Worm (Caenorhabditis elegans) whole organism, L3 larva: ENCODE data around the gene R07C3.13.

Source experiments
- ZK546.5 ChIP-seq: sonication (generic microtip); optimal IDR thresholded peaks from 2 replicates; lab custom pipeline; 2017; ENCODE audit warnings: missing biosample characterization, missing genetic modification characterization
- egl-27 ChIP-seq: sonication (generic microtip); optimal IDR thresholded peaks from 4 replicates; lab custom pipeline; 2017; ENCODE audit warnings: missing biosample characterization, missing genetic modification reagents, missing genetic modification characterization
- elt-1 ChIP-seq: fragments of 150-350 bp; optimal IDR thresholded peaks from 2 replicates; lab custom pipeline; 2014; ENCODE audit warnings: missing biosample characterization, missing genetic modification characterization
- fkh-10 ChIP-seq: sonication (generic microtip); optimal IDR thresholded peaks from 2 replicates; lab custom pipeline; 2017; ENCODE audit warnings: missing biosample characterization, missing genetic modification reagents, missing genetic modification characterization
- fkh-2 ChIP-seq: fragments of 150-350 bp; optimal IDR thresholded peaks from 2 replicates; lab custom pipeline; 2014; ENCODE audit warnings: missing biosample characterization, missing genetic modification reagents, missing genetic modification characterization
- jun-1 ChIP-seq: fragments of 150-350 bp; optimal IDR thresholded peaks from 2 replicates; lab custom pipeline; 2014; ENCODE audit warnings: missing biosample characterization, missing genetic modification reagents, missing genetic modification characterization
- mdl-1 ChIP-seq: fragments of 150-350 bp; optimal IDR thresholded peaks from 2 replicates; lab custom pipeline; 2014; ENCODE audit warnings: missing biosample characterization, missing genetic modification characterization
- nfya-1 ChIP-seq: sonication (generic microtip); optimal IDR thresholded peaks from 2 replicates; lab custom pipeline; 2017; ENCODE audit warnings: missing genetic modification characterization, mild to moderate bottlenecking, missing compliant biosample characterization, antibody characterized with exemption, moderate library complexity; ENCODE audit not compliant: insufficient read depth
- nhr-43 ChIP-seq: sonication (generic microtip); optimal IDR thresholded peaks from 2 replicates; lab custom pipeline; 2016; ENCODE audit warnings: mild to moderate bottlenecking, missing genetic modification characterization, missing compliant biosample characterization; ENCODE audit not compliant: poor library complexity, severe bottlenecking
- pha-4 ChIP-seq: fragments of 150-350 bp; optimal IDR thresholded peaks from 2 replicates; lab custom pipeline; 2014; ENCODE audit warnings: missing biosample characterization, missing genetic modification reagents, missing genetic modification characterization
- sea-2 ChIP-seq: fragments of 150-350 bp; sonication (generic microtip); optimal IDR thresholded peaks from 4 replicates; lab custom pipeline; 2014; ENCODE audit warnings: missing biosample characterization, missing genetic modification reagents, missing genetic modification characterization
- unc-39 ChIP-seq: sonication (generic microtip); optimal IDR thresholded peaks from 4 replicates; lab custom pipeline; 2017; ENCODE audit warnings: missing biosample characterization, missing genetic modification characterization
- ztf-4 ChIP-seq: fragments of 150-350 bp; optimal IDR thresholded peaks from 2 replicates; lab custom pipeline; 2014; ENCODE audit warnings: missing biosample characterization, missing genetic modification characterization

DNA sequence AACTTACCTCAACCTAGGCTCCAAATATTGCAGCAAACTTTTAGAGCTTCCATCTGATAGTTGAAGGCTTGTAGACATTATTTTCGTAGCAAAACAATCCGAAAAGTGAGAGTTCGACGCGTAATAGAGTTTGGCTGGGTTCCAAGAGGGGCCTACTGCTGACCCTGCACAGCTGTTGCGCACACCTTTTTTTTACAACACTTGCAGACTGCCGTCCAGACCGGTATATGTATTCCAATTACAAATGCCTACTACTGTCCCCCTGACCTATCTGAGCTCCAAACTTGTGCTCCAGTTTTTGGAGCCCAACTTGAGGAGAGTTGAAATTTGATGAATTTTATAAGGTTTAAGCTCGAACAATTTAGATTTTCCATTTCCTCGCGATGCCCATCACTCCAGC is 17.7 kb downstream of the R07C3.13 start, which contains the start of the genes fbxc-24 and fbxc-27:
- no peak for TF ChIP-seq nhr-43 (tag; lab: Kevin White, UChicago)
- TF ChIP-seq fkh-10 (GFP tag; lab: Kevin White, UChicago), result no peak
- TF ChIP-seq unc-39 (tag; lab: Kevin White, UChicago), result no peak
- TF ChIP-seq elt-1 (tag; lab: Kevin White, UChicago), result no peak
- no peak for TF ChIP-seq fkh-2
- no peak for TF ChIP-seq sea-2 (GFP tag; lab: Kevin White, UChicago)
- no peak for TF ChIP-seq ztf-4 (tag; lab: Kevin White, UChicago)
- TF ChIP-seq egl-27 (tag; lab: Kevin White, UChicago), result no peak
- TF ChIP-seq nfya-1, result no peak
- no peak for TF ChIP-seq ZK546.5 (tag; lab: Kevin White, UChicago)
- TF ChIP-seq jun-1, result no peak
- TF ChIP-seq mdl-1, result no peak
- TF ChIP-seq pha-4, result no peak
